Fruit fly (Drosophila melanogaster) whole organism, embryonic: ENCODE measurements around the gene MCU.

Source experiments
- Adf1 ChIP-seq: fragments of 200-800 bp; sonication (Bioruptor generic); IDR thresholded peaks from 2 replicates; pipeline ENCODE4 v1.3.6; 2022; ENCODE audit warnings: missing biosample characterization, missing genetic modification characterization
- Blimp-1 ChIP-seq: fragments of 200-800 bp; sonication (Bioruptor generic); optimal IDR thresholded peaks from 3 replicates; lab custom pipeline; 2018; ENCODE audit warnings: missing biosample characterization, missing genetic modification characterization, mild to moderate bottlenecking, moderate library complexity, missing genetic modification reagents
- BtbVII ChIP-seq: fragments of 200-800 bp; sonication (Bioruptor generic); optimal IDR thresholded peaks from 3 replicates; lab custom pipeline; 2017; ENCODE audit warnings: missing biosample characterization, mild to moderate bottlenecking, missing genetic modification characterization
- CG1024 ChIP-seq: fragments of 200-800 bp; sonication (Bioruptor generic); IDR thresholded peaks from 2 replicates; pipeline ENCODE4 v1.3.6; 2022; ENCODE audit warnings: missing biosample characterization, missing genetic modification characterization
- CG12219 ChIP-seq: fragments of 200-800 bp; sonication (Bioruptor generic); optimal IDR thresholded peaks from 3 replicates; lab custom pipeline; 2018; ENCODE audit warnings: missing biosample characterization, mild to moderate bottlenecking, missing genetic modification characterization
- CG13296 ChIP-seq: fragments of 200-800 bp; sonication (Bioruptor generic); optimal IDR thresholded peaks from 3 replicates; lab custom pipeline; 2018; ENCODE audit warnings: missing biosample characterization, mild to moderate bottlenecking, missing genetic modification characterization
- CG14667 ChIP-seq: fragments of 200-800 bp; sonication (Bioruptor generic); IDR thresholded peaks from 2 replicates; pipeline ENCODE4 v1.3.6; 2022; ENCODE audit warnings: missing biosample characterization, missing genetic modification characterization
- CG15269 ChIP-seq: fragments of 200-800 bp; sonication (Bioruptor generic); optimal IDR thresholded peaks from 2 replicates; lab custom pipeline; 2018; ENCODE audit warnings: missing biosample characterization, mild to moderate bottlenecking, missing genetic modification characterization, moderate library complexity
- CG15479 ChIP-seq: fragments of 200-800 bp; sonication (Bioruptor generic); optimal IDR thresholded peaks from 3 replicates; lab custom pipeline; 2019; ENCODE audit warnings: missing biosample characterization, mild to moderate bottlenecking, missing genetic modification characterization, moderate library complexity
- CG16779 ChIP-seq: fragments of 200-800 bp; sonication (Bioruptor generic); IDR thresholded peaks from 2 replicates; pipeline ENCODE4 v1.3.6; 2022; ENCODE audit warnings: missing biosample characterization, missing genetic modification characterization
- CG18764 ChIP-seq: fragments of 200-800 bp; sonication (Bioruptor generic); optimal IDR thresholded peaks from 3 replicates; lab custom pipeline; 2016; ENCODE audit warnings: missing biosample characterization, missing genetic modification characterization
- CG2199 ChIP-seq: fragments of 200-800 bp; sonication (Bioruptor generic); IDR thresholded peaks from 3 replicates; pipeline ENCODE4 v1.3.6; 2022; ENCODE audit warnings: missing biosample characterization, missing genetic modification characterization
- CG33213 ChIP-seq: fragments of 200-800 bp; sonication (Bioruptor generic); optimal IDR thresholded peaks from 3 replicates; lab custom pipeline; 2016; ENCODE audit warnings: missing biosample characterization, missing genetic modification characterization
- CG34422 ChIP-seq: fragments of 200-800 bp; sonication (Bioruptor generic); IDR thresholded peaks from 3 replicates; pipeline ENCODE4 v1.3.6; 2022; ENCODE audit warnings: missing biosample characterization, missing genetic modification characterization
- CG4282 ChIP-seq: fragments of 200-800 bp; sonication (Bioruptor generic); optimal IDR thresholded peaks from 2 replicates; lab custom pipeline; 2016; ENCODE audit warnings: missing biosample characterization, missing genetic modification characterization
- CG4404 ChIP-seq: fragments of 200-800 bp; sonication (Bioruptor generic); IDR thresholded peaks from 2 replicates; pipeline ENCODE4 v1.3.6; 2022; ENCODE audit warnings: missing biosample characterization, missing genetic modification characterization
- CG4854 ChIP-seq: fragments of 200-800 bp; sonication (Bioruptor generic); optimal IDR thresholded peaks from 2 replicates; lab custom pipeline; 2016; ENCODE audit warnings: missing biosample characterization, missing genetic modification characterization, inconsistent platforms
- CG9609 ChIP-seq: fragments of 200-800 bp; sonication (Bioruptor generic); optimal IDR thresholded peaks from 3 replicates; lab custom pipeline; 2016; ENCODE audit warnings: missing biosample characterization, missing genetic modification characterization
- Dll ChIP-seq: fragments of 200-800 bp; sonication (Bioruptor generic); IDR thresholded peaks from 4 replicates; pipeline ENCODE4 v1.3.6; 2022; ENCODE audit warnings: missing biosample characterization, missing genetic modification characterization; ENCODE audit not compliant: partially characterized antibody
- Doc2 ChIP-seq: fragments of 200-800 bp; sonication (Bioruptor generic); IDR thresholded peaks from 2 replicates; pipeline ENCODE4 v1.3.6; 2022; ENCODE audit warnings: missing biosample characterization, missing genetic modification characterization
- E2f1 ChIP-seq: fragments of 200-800 bp; sonication (Bioruptor generic); IDR thresholded peaks from 2 replicates; pipeline ENCODE4 v1.3.6; 2022; ENCODE audit warnings: missing biosample characterization, missing genetic modification characterization
- E2f2 ChIP-seq: fragments of 200-800 bp; sonication (Bioruptor generic); IDR thresholded peaks from 2 replicates; pipeline ENCODE4 v1.3.6; 2022; ENCODE audit warnings: missing biosample characterization, missing genetic modification characterization
- Gsc ChIP-seq: fragments of 200-800 bp; sonication (Bioruptor generic); IDR thresholded peaks from 2 replicates; pipeline ENCODE4 v1.3.6; 2022; ENCODE audit warnings: missing biosample characterization, missing genetic modification characterization
- H15 ChIP-seq: fragments of 200-800 bp; sonication (Bioruptor generic); IDR thresholded peaks from 3 replicates; pipeline ENCODE4 v1.3.6; 2022; ENCODE audit warnings: missing biosample characterization, missing genetic modification characterization
- HHEX ChIP-seq: fragments of 200-800 bp; sonication (Bioruptor generic); optimal IDR thresholded peaks from 3 replicates; lab custom pipeline; 2017; ENCODE audit warnings: missing biosample characterization, mild to moderate bottlenecking, missing genetic modification characterization, missing genetic modification reagents
- Hey ChIP-seq: fragments of 200-800 bp; sonication (Bioruptor generic); optimal IDR thresholded peaks from 3 replicates; lab custom pipeline; 2018; ENCODE audit warnings: missing biosample characterization, mild to moderate bottlenecking, missing genetic modification characterization
- Hmr ChIP-seq: fragments of 200-800 bp; sonication (Bioruptor generic); optimal IDR thresholded peaks from 3 replicates; lab custom pipeline; 2017; ENCODE audit warnings: mild to moderate bottlenecking, missing biosample characterization, missing genetic modification reagents, missing genetic modification characterization
- Hmx ChIP-seq: fragments of 200-800 bp; sonication (Bioruptor generic); optimal IDR thresholded peaks from 2 replicates; lab custom pipeline; 2016; ENCODE audit warnings: missing biosample characterization, missing genetic modification characterization
- Kr ChIP-seq: fragments of 200-800 bp; sonication (Bioruptor generic); optimal IDR thresholded peaks from 2 replicates; lab custom pipeline; 2017; ENCODE audit warnings: missing biosample characterization, mild to moderate bottlenecking, missing genetic modification characterization
- Lhr ChIP-seq: fragments of 200-800 bp; sonication (Bioruptor generic); optimal IDR thresholded peaks from 3 replicates; lab custom pipeline; 2017; ENCODE audit warnings: mild to moderate bottlenecking, missing biosample characterization, missing genetic modification reagents, missing genetic modification characterization
- MBD-R2 ChIP-seq: fragments of 200-800 bp; sonication (Bioruptor generic); IDR thresholded peaks from 2 replicates; pipeline ENCODE4 v1.3.6; 2022; ENCODE audit warnings: missing biosample characterization, missing genetic modification characterization
- Med ChIP-seq: fragments of 200-800 bp; sonication (Bioruptor generic); peaks from one replicate; lab custom pipeline; 2016; ENCODE audit warnings: missing biosample characterization, missing genetic modification characterization, mild to moderate bottlenecking, inconsistent platforms, moderate library complexity
- Myb ChIP-seq: fragments of 200-800 bp; sonication (Bioruptor generic); optimal IDR thresholded peaks from 2 replicates; lab custom pipeline; 2016; ENCODE audit warnings: missing biosample characterization, missing genetic modification characterization
- Nf-YC ChIP-seq: fragments of 200-800 bp; optimal IDR thresholded peaks from 3 replicates; lab custom pipeline; 2019; ENCODE audit warnings: missing biosample characterization, mild to moderate bottlenecking, missing genetic modification characterization, moderate library complexity
- NfI ChIP-seq: fragments of 200-800 bp; sonication (Bioruptor generic); optimal IDR thresholded peaks from 3 replicates; lab custom pipeline; 2018; ENCODE audit warnings: missing biosample characterization, mild to moderate bottlenecking, missing genetic modification characterization, moderate library complexity
- Oli ChIP-seq: fragments of 200-800 bp; sonication (Bioruptor generic); optimal IDR thresholded peaks from 2 replicates; lab custom pipeline; 2018; ENCODE audit warnings: missing biosample characterization, mild to moderate bottlenecking, missing genetic modification characterization, moderate library complexity
- Stat92E ChIP-seq, 3 experiments: fragments of >200 bp in 2 of 3; fragments of 200-800 bp in 1 of 3; sonication (Bioruptor generic) in 1 of 3; optimal IDR thresholded peaks; 2 replicates each; lab custom pipeline; 2017 to 2019; ENCODE audit warnings: missing biosample characterization in 3 of 3, missing genetic modification characterization in 3 of 3, mild to moderate bottlenecking in 1 of 3, moderate library complexity in 1 of 3
- btn ChIP-seq: fragments of 200-800 bp; sonication (Bioruptor generic); optimal IDR thresholded peaks from 2 replicates; lab custom pipeline; 2016; ENCODE audit warnings: missing biosample characterization, missing genetic modification characterization
- chn ChIP-seq: fragments of 200-800 bp; sonication (Bioruptor generic); optimal IDR thresholded peaks from 2 replicates; lab custom pipeline; 2016; ENCODE audit warnings: missing biosample characterization, missing genetic modification characterization
- fd102C ChIP-seq: fragments of 200-800 bp; sonication (Bioruptor generic); optimal IDR thresholded peaks from 2 replicates; lab custom pipeline; 2018; ENCODE audit warnings: missing biosample characterization, mild to moderate bottlenecking, missing genetic modification characterization, moderate library complexity
- fd96Cb ChIP-seq: fragments of 200-800 bp; sonication (Bioruptor generic); optimal IDR thresholded peaks from 2 replicates; lab custom pipeline; 2018; ENCODE audit warnings: missing biosample characterization, mild to moderate bottlenecking, missing genetic modification characterization, moderate library complexity
- ftz-f1 ChIP-seq: fragments of 200-800 bp; sonication (Bioruptor generic); optimal IDR thresholded peaks from 2 replicates; lab custom pipeline; 2016; ENCODE audit warnings: missing biosample characterization, missing genetic modification characterization
- h ChIP-seq: fragments of >200 bp; optimal IDR thresholded peaks from 2 replicates; lab custom pipeline; 2017
- inv ChIP-seq: fragments of 200-800 bp; sonication (Bioruptor generic); IDR thresholded peaks from 2 replicates; pipeline ENCODE4 v1.3.6; 2022; ENCODE audit warnings: missing biosample characterization, missing genetic modification characterization; ENCODE audit not compliant: partially characterized antibody
- nerfin-1 ChIP-seq: fragments of 200-800 bp; sonication (Bioruptor generic); optimal IDR thresholded peaks from 3 replicates; lab custom pipeline; 2019; ENCODE audit warnings: missing biosample characterization, mild to moderate bottlenecking, missing genetic modification characterization, moderate library complexity
- p53 ChIP-seq: fragments of 200-800 bp; sonication (Bioruptor generic); optimal IDR thresholded peaks from 2 replicates; lab custom pipeline; 2016; ENCODE audit warnings: missing biosample characterization, missing genetic modification characterization
- peb ChIP-seq: fragments of 200-800 bp; sonication (Bioruptor generic); IDR thresholded peaks from 2 replicates; pipeline ENCODE4 v1.3.6; 2022; ENCODE audit warnings: missing biosample characterization, missing genetic modification characterization
- run ChIP-seq: fragments of 200-800 bp; sonication (Bioruptor generic); optimal IDR thresholded peaks from 3 replicates; lab custom pipeline; 2018; ENCODE audit warnings: missing biosample characterization, mild to moderate bottlenecking, missing genetic modification characterization
- shn ChIP-seq: fragments of 200-800 bp; sonication (Bioruptor generic); optimal IDR thresholded peaks from 3 replicates; lab custom pipeline; 2016; ENCODE audit warnings: missing biosample characterization, missing genetic modification characterization
- slp2 ChIP-seq: fragments of 200-800 bp; sonication (Bioruptor generic); optimal IDR thresholded peaks from 2 replicates; lab custom pipeline; 2016; ENCODE audit warnings: missing biosample characterization, missing genetic modification characterization
- tio ChIP-seq: fragments of 200-800 bp; sonication (Bioruptor generic); optimal IDR thresholded peaks from 2 replicates; lab custom pipeline; 2017; ENCODE audit warnings: missing biosample characterization, missing genetic modification characterization, inconsistent platforms
- trem ChIP-seq: fragments of 200-800 bp; optimal IDR thresholded peaks from 3 replicates; lab custom pipeline; 2019; ENCODE audit warnings: missing biosample characterization, mild to moderate bottlenecking, missing genetic modification characterization, moderate library complexity
- tup ChIP-seq: fragments of 200-800 bp; sonication (Bioruptor generic); optimal IDR thresholded peaks from 2 replicates; lab custom pipeline; 2016; ENCODE audit warnings: missing biosample characterization, mild to moderate bottlenecking, missing genetic modification characterization, moderate library complexity

The MCU gene

DNA sequence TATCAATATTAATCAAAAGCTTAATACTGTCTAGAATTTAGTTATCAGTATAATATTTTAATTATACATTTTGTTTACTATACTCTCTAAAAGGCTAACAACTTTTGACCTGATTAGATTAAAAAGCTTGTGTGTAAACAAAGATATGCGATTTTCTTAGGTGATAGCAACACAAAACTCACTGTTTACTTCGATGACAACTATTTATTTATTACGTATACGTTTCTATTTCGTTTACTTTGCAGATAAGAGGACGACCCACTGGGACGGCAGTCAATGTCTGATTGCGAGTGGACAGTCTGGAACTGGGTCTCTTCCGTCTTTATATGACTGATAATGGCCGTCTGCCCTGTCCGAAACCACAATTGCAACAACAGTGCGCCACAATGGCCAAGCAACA, 27.8 kb upstream of the MCU start (continued):
- TF ChIP-seq Oli (no peak), p53 (GFP tag; lab: Kevin White, UChicago) (no peak), slp2 (GFP tag; lab: Kevin White, UChicago) (no peak), E2f1 (GFP tag; lab: Robert Waterston, UW) (no peak), btn (GFP tag; lab: Kevin White, UChicago) (no peak), CG34422 (no peak), CG18764 (no peak), HHEX (GFP tag; lab: Kevin White, UChicago) (peak; percentile 62), Gsc (GFP tag; lab: Robert Waterston, UW) (no peak), MBD-R2 (GFP tag; lab: Robert Waterston, UW) (no peak), Blimp-1 (peak; percentile 48), E2f2 (no peak), CG13296 (GFP tag; lab: Kevin White, UChicago) (peak; percentile 65), shn (GFP tag; lab: Kevin White, UChicago) (no peak), Hmx (GFP tag; lab: Kevin White, UChicago) (no peak), fd102C (GFP tag; lab: Kevin White, UChicago) (no peak), chn (GFP tag; lab: Kevin White, UChicago) (no peak), tio (GFP tag; lab: Kevin White, UChicago) (no peak), CG33213 (GFP tag; lab: Kevin White, UChicago) (no peak), ftz-f1 (GFP tag; lab: Kevin White, UChicago) (no peak), Hey (no peak), nerfin-1 (tag; lab: Kevin White, UChicago) (no peak), Med (GFP tag; lab: Kevin White, UChicago) (peak; percentile 44), Kr (GFP tag; lab: Kevin White, UChicago) (no peak), CG12219 (GFP tag; lab: Kevin White, UChicago) (no peak), CG2199 (GFP tag; lab: Robert Waterston, UW) (no peak), Myb (GFP tag; lab: Kevin White, UChicago) (no peak), Dll (GFP tag; lab: Robert Waterston, UW) (no peak), CG9609 (no peak), CG15269 (tag; lab: Kevin White, UChicago) (no peak), CG15479 (no peak), run (tag; lab: Kevin White, UChicago) (peak; percentile 31), BtbVII (GFP tag; lab: Kevin White, UChicago) (peak; percentile 75), NfI (GFP tag; lab: Kevin White, UChicago) (no peak), inv (GFP tag; lab: Robert Waterston, UW) (no peak), CG4404 (no peak), Nf-YC (no peak), Lhr (GFP tag; lab: Kevin White, UChicago) (no peak), peb (GFP tag; lab: Robert Waterston, UW) (no peak), CG4282 (GFP tag; lab: Kevin White, UChicago) (no peak), CG14667 (no peak), CG16779 (GFP tag; lab: Robert Waterston, UW) (no peak), CG1024 (GFP tag; lab: Robert Waterston, UW) (no peak), Doc2 (no peak), Adf1 (GFP tag; lab: Robert Waterston, UW) (no peak), H15 (GFP tag; lab: Robert Waterston, UW) (no peak), fd96Cb (tag; lab: Kevin White, UChicago) (no peak), trem (tag; lab: Kevin White, UChicago) (no peak), CG4854 (GFP tag; lab: Kevin White, UChicago) (no peak), Stat92E (GFP tag; optimal IDR thresholded peaks at IDR 0.05; lab: Kevin White, UChicago) (no peak), Hmr (GFP tag; lab: Kevin White, UChicago) (peak; percentile 54), h (lab: Kevin White, UChicago) (no peak), tup (GFP tag; lab: Kevin White, UChicago) (no peak)
